Fruit fly (Drosophila melanogaster): ENCODE results near the gene Mettl3.

Mettl3 gene

dm6 chr3R:24051459-24052165 lies 19.7 kb downstream of the Mettl3 start (continued):
- TF ChIP-seq amos (GFP tag; IDR thresholded peaks at IDR 0.05; ENCODE audit: partially characterized antibody), result peak; percentile 11; the same call in 1 of the 2 replicates
- no peak for TF ChIP-seq prd (optimal IDR thresholded peaks at IDR 0.05)
- TF ChIP-seq prd (GFP tag; IDR thresholded peaks at IDR 0.05), result no peak; the same call in 2 of the 3 replicates
- no peak for TF ChIP-seq Dad (GFP tag; optimal IDR thresholded peaks at IDR 0.05)
- TF ChIP-seq lab (GFP tag; optimal IDR thresholded peaks at IDR 0.05), result peak; percentile 31
- peak; percentile 75 for TF ChIP-seq row (GFP tag; IDR thresholded peaks at IDR 0.05)
- TF ChIP-seq CG8944 (GFP tag; optimal IDR thresholded peaks at IDR 0.05), result no peak
- TF ChIP-seq bigmax (GFP tag; optimal IDR thresholded peaks at IDR 0.05), result no peak
- no peak for TF ChIP-seq vfl (GFP tag; optimal IDR thresholded peaks at IDR 0.05)
- TF ChIP-seq Ssrp (tag; optimal IDR thresholded peaks at IDR 0.05), result no peak
- TF ChIP-seq CG2678 (tag; optimal IDR thresholded peaks at IDR 0.05), result peak; percentile 2
- TF ChIP-seq ranshi (GFP tag; IDR thresholded peaks at IDR 0.05), result no peak
- TF ChIP-seq her (GFP tag; optimal IDR thresholded peaks at IDR 0.05), result peak; percentile 18
- no peak for TF ChIP-seq sc (optimal IDR thresholded peaks at IDR 0.05)
- no peak for TF ChIP-seq sc (GFP tag; optimal IDR thresholded peaks at IDR 0.05)
- TF ChIP-seq CG12104 (GFP tag; optimal IDR thresholded peaks at IDR 0.05), result no peak
- no peak for TF ChIP-seq br (optimal IDR thresholded peaks at IDR 0.05)
- no peak for TF ChIP-seq nerfin-2 (GFP tag; IDR thresholded peaks at IDR 0.05; ENCODE audit: partially characterized antibody)
- no peak for TF ChIP-seq CG7839 (tag; optimal IDR thresholded peaks at IDR 0.05)
- no peak for TF ChIP-seq CG3163 (GFP tag; optimal IDR thresholded peaks at IDR 0.05)
- peak; percentile 33; the same call in 1 of the 2 replicates for TF ChIP-seq lmd (GFP tag; IDR thresholded peaks at IDR 0.05)
- peak; percentile 25 for TF ChIP-seq pzg (GFP tag; optimal IDR thresholded peaks at IDR 0.05)
- TF ChIP-seq pum (GFP tag; optimal IDR thresholded peaks at IDR 0.05), result no peak
- TF ChIP-seq chn (GFP tag; optimal IDR thresholded peaks at IDR 0.05), result no peak
- peak; percentile 3 for TF ChIP-seq bab2 (GFP tag; optimal IDR thresholded peaks at IDR 0.05)
- no peak for TF ChIP-seq CG12942 (GFP tag; optimal IDR thresholded peaks at IDR 0.05)
- no peak for TF ChIP-seq wor (GFP tag; IDR thresholded peaks at IDR 0.05)
- peak; percentile 9 for TF ChIP-seq gro (GFP tag; optimal IDR thresholded peaks at IDR 0.05)
- TF ChIP-seq CG12769 (tag; optimal IDR thresholded peaks at IDR 0.05), result peak; percentile 69
- TF ChIP-seq CG2120 (GFP tag; optimal IDR thresholded peaks at IDR 0.05), result peak; percentile 26
- no peak for TF ChIP-seq Sry-δ (GFP tag; optimal IDR thresholded peaks at IDR 0.05)
- no peak for TF ChIP-seq Mes4 (GFP tag; optimal IDR thresholded peaks at IDR 0.05)
- TF ChIP-seq CG17612 (GFP tag; IDR thresholded peaks at IDR 0.05), result no peak
- no peak for TF ChIP-seq dati (GFP tag; IDR thresholded peaks at IDR 0.05)
- peak; percentile 31; the same call in 1 of the 2 replicates for TF ChIP-seq CG13287 (GFP tag; IDR thresholded peaks at IDR 0.05; ENCODE audit: partially characterized antibody)
- TF ChIP-seq CG8359 (GFP tag; optimal IDR thresholded peaks at IDR 0.05; ENCODE audit: borderline replicate concordance), result no peak
- TF ChIP-seq CG13123 (GFP tag; optimal IDR thresholded peaks at IDR 0.05), result no peak
- no peak for TF ChIP-seq Doc2 (GFP tag; IDR thresholded peaks at IDR 0.05)
- no peak for TF ChIP-seq h (optimal IDR thresholded peaks at IDR 0.05)
- no peak for TF ChIP-seq CG5180 (GFP tag; optimal IDR thresholded peaks at IDR 0.05)
- TF ChIP-seq jigr1 (GFP tag; IDR thresholded peaks at IDR 0.05), result no peak
- TF ChIP-seq MTF-1 (GFP tag; optimal IDR thresholded peaks at IDR 0.05; ENCODE audit: borderline replicate concordance), result no peak
- TF ChIP-seq lilli (GFP tag; optimal IDR thresholded peaks at IDR 0.05), result no peak
- TF ChIP-seq CG9727 (GFP tag; optimal IDR thresholded peaks at IDR 0.05), result no peak
- TF ChIP-seq NC2β (GFP tag; optimal IDR thresholded peaks at IDR 0.05), result no peak
- no peak for TF ChIP-seq pita (GFP tag; optimal IDR thresholded peaks at IDR 0.05)
- peak; percentile 12 for TF ChIP-seq Deaf1 (tag; optimal IDR thresholded peaks at IDR 0.05)
- TF ChIP-seq nmo (GFP tag; optimal IDR thresholded peaks at IDR 0.05), result no peak
- peak; percentile 10 for TF ChIP-seq Nf-YC (tag; optimal IDR thresholded peaks at IDR 0.05)
- TF ChIP-seq wdn (GFP tag; IDR thresholded peaks at IDR 0.05), result no peak
- TF ChIP-seq HLH54F (GFP tag; optimal IDR thresholded peaks at IDR 0.05), result no peak

Data from whole organism, embryonic.